Worm (Caenorhabditis elegans): ENCODE data around the gene gkow-1.

ce11 chrIV:10368326-10368725, 10.4 kb downstream of the gkow-1 start, which contains the start of gene iars-1:
- TF ChIP-seq F13H6.1 (tag; optimal IDR thresholded peaks at IDR 0.05) (no peak), zag-1 (tag; optimal IDR thresholded peaks at IDR 0.05) (no peak), snpc-4 (tag; optimal IDR thresholded peaks at IDR 0.05) (no peak), unc-39 (tag; optimal IDR thresholded peaks at IDR 0.05) (no peak), crh-2 (tag; optimal IDR thresholded peaks at IDR 0.05) (no peak), unc-62 (GFP tag; optimal IDR thresholded peaks at IDR 0.05) (no peak), ztf-1 (GFP tag; conservative IDR thresholded peaks at IDR 0.05) (no peak), lin-13 (GFP tag; optimal IDR thresholded peaks at IDR 0.05) (no peak), dmd-4 (tag; optimal IDR thresholded peaks at IDR 0.05) (no peak), nhr-237 (tag; optimal IDR thresholded peaks at IDR 0.05) (no peak), sma-9 (GFP tag; optimal IDR thresholded peaks at IDR 0.05) (no peak), sma-9 (tag; optimal IDR thresholded peaks at IDR 0.05) (no peak)

Measured in whole organism, L2 larva.